Fruit fly (Drosophila melanogaster) whole organism, embryonic: ENCODE data around the gene Gss1.

ENCODE experiments used
- Abd-B ChIP-seq: fragments of 200-800 bp; sonication (Bioruptor generic); optimal IDR thresholded peaks from 2 replicates; lab custom pipeline; 2018; ENCODE audit warnings: missing biosample characterization, mild to moderate bottlenecking, missing genetic modification characterization, moderate library complexity
- Ada2b ChIP-seq: fragments of 200-800 bp; sonication (Bioruptor generic); IDR thresholded peaks from 2 replicates; pipeline ENCODE4 v1.3.6; 2022; ENCODE audit warnings: missing biosample characterization, missing genetic modification characterization
- Atf-2 ChIP-seq: fragments of 200-800 bp; sonication (Bioruptor generic); optimal IDR thresholded peaks from 2 replicates; lab custom pipeline; 2016; ENCODE audit warnings: missing biosample characterization, missing genetic modification characterization
- B-H2 ChIP-seq: fragments of 200-800 bp; sonication (Bioruptor generic); optimal IDR thresholded peaks from 2 replicates; lab custom pipeline; 2018; ENCODE audit warnings: missing biosample characterization, mild to moderate bottlenecking, missing genetic modification characterization
- CG10267 ChIP-seq: fragments of 200-800 bp; sonication (Bioruptor generic); optimal IDR thresholded peaks from 2 replicates; lab custom pipeline; 2018; ENCODE audit warnings: missing biosample characterization, mild to moderate bottlenecking, missing genetic modification characterization, moderate library complexity
- CG11093 ChIP-seq: fragments of 200-800 bp; sonication (Bioruptor generic); IDR thresholded peaks from 3 replicates; pipeline ENCODE4 v1.3.6; 2022; ENCODE audit warnings: missing biosample characterization, missing genetic modification characterization
- CG11723 ChIP-seq: fragments of 200-800 bp; sonication (Bioruptor generic); optimal IDR thresholded peaks from 2 replicates; lab custom pipeline; 2017; ENCODE audit warnings: missing biosample characterization, mild to moderate bottlenecking, missing genetic modification characterization
- CG13287 ChIP-seq: fragments of 200-800 bp; sonication (Bioruptor generic); IDR thresholded peaks from 2 replicates; pipeline ENCODE4 v1.3.6; 2022; ENCODE audit warnings: missing biosample characterization, missing genetic modification characterization; ENCODE audit not compliant: partially characterized antibody
- CG14710 ChIP-seq: fragments of 200-800 bp; sonication (Bioruptor generic); optimal IDR thresholded peaks from 3 replicates; lab custom pipeline; 2019; ENCODE audit warnings: missing biosample characterization, mild to moderate bottlenecking, missing genetic modification characterization, moderate library complexity
- CG14965 ChIP-seq: fragments of 200-800 bp; sonication (Bioruptor generic); optimal IDR thresholded peaks from 2 replicates; lab custom pipeline; 2016; ENCODE audit warnings: missing biosample characterization, missing genetic modification characterization, borderline replicate concordance
- CG1603 ChIP-seq: fragments of 200-800 bp; sonication (Bioruptor generic); optimal IDR thresholded peaks from 2 replicates; lab custom pipeline; 2019; ENCODE audit warnings: missing biosample characterization, mild to moderate bottlenecking, missing genetic modification characterization, moderate library complexity
- CG17912 ChIP-seq: fragments of 200-800 bp; sonication (Bioruptor generic); optimal IDR thresholded peaks from 2 replicates; lab custom pipeline; 2018; ENCODE audit warnings: missing biosample characterization, mild to moderate bottlenecking, missing genetic modification characterization
- CG32772 ChIP-seq: fragments of 200-800 bp; sonication (Bioruptor generic); IDR thresholded peaks from 2 replicates; pipeline ENCODE4 v1.3.6; 2022; ENCODE audit warnings: missing biosample characterization, missing genetic modification characterization
- CG34224 ChIP-seq: fragments of 200-800 bp; sonication (Bioruptor generic); IDR thresholded peaks from 3 replicates; pipeline ENCODE4 v1.3.6; 2022; ENCODE audit warnings: missing biosample characterization, missing genetic modification characterization; ENCODE audit not compliant: partially characterized antibody
- CG3838 ChIP-seq: fragments of 200-800 bp; sonication (Bioruptor generic); optimal IDR thresholded peaks from 3 replicates; lab custom pipeline; 2016; ENCODE audit warnings: missing biosample characterization, missing genetic modification characterization
- CG5245 ChIP-seq: fragments of 200-800 bp; sonication (Bioruptor generic); optimal IDR thresholded peaks from 3 replicates; lab custom pipeline; 2016; ENCODE audit warnings: missing biosample characterization, missing genetic modification characterization
- CG7839 ChIP-seq: fragments of 200-800 bp; sonication (Bioruptor generic); optimal IDR thresholded peaks from 3 replicates; lab custom pipeline; 2018; ENCODE audit warnings: missing biosample characterization, mild to moderate bottlenecking, missing genetic modification characterization, moderate library complexity
- CG7963 ChIP-seq: fragments of 200-800 bp; sonication (Bioruptor generic); IDR thresholded peaks from 3 replicates; pipeline ENCODE4 v1.3.6; 2022; ENCODE audit warnings: missing biosample characterization, missing genetic modification characterization; ENCODE audit not compliant: partially characterized antibody
- CG8281 ChIP-seq: fragments of 200-800 bp; sonication (Bioruptor generic); optimal IDR thresholded peaks from 2 replicates; lab custom pipeline; 2018; ENCODE audit warnings: missing biosample characterization, mild to moderate bottlenecking, missing genetic modification characterization, moderate library complexity
- CG8478 ChIP-seq: fragments of >200 bp; optimal IDR thresholded peaks from 2 replicates; lab custom pipeline; 2018
- CG9797 ChIP-seq: fragments of 200-800 bp; sonication (Bioruptor generic); optimal IDR thresholded peaks from 3 replicates; lab custom pipeline; 2018; ENCODE audit warnings: missing biosample characterization, mild to moderate bottlenecking, missing genetic modification characterization
- Dll ChIP-seq: fragments of 200-800 bp; sonication (Bioruptor generic); IDR thresholded peaks from 4 replicates; pipeline ENCODE4 v1.3.6; 2022; ENCODE audit warnings: missing biosample characterization, missing genetic modification characterization; ENCODE audit not compliant: partially characterized antibody
- Doc3 ChIP-seq: fragments of 200-800 bp; sonication (Bioruptor generic); IDR thresholded peaks from 3 replicates; pipeline ENCODE4 v1.3.6; 2022; ENCODE audit warnings: missing biosample characterization, missing genetic modification characterization; ENCODE audit not compliant: partially characterized antibody
- E2f2 ChIP-seq: fragments of 200-800 bp; sonication (Bioruptor generic); IDR thresholded peaks from 2 replicates; pipeline ENCODE4 v1.3.6; 2022; ENCODE audit warnings: missing biosample characterization, missing genetic modification characterization
- Gug ChIP-seq: fragments of 200-800 bp; sonication (Bioruptor generic); IDR thresholded peaks from 4 replicates; pipeline ENCODE4 v1.3.6; 2022; ENCODE audit warnings: missing biosample characterization, missing genetic modification characterization
- H15 ChIP-seq: fragments of 200-800 bp; sonication (Bioruptor generic); IDR thresholded peaks from 3 replicates; pipeline ENCODE4 v1.3.6; 2022; ENCODE audit warnings: missing biosample characterization, missing genetic modification characterization
- Kr ChIP-seq: fragments of 200-800 bp; sonication (Bioruptor generic); optimal IDR thresholded peaks from 2 replicates; lab custom pipeline; 2017; ENCODE audit warnings: missing biosample characterization, mild to moderate bottlenecking, missing genetic modification characterization
- MTF-1 ChIP-seq: fragments of 200-800 bp; sonication (Bioruptor generic); optimal IDR thresholded peaks from 2 replicates; lab custom pipeline; 2018; ENCODE audit warnings: missing biosample characterization, mild to moderate bottlenecking, missing genetic modification characterization, borderline replicate concordance
- Oaz ChIP-seq: fragments of 200-800 bp; sonication (Bioruptor generic); IDR thresholded peaks from 2 replicates; pipeline ENCODE4 v1.3.6; 2022; ENCODE audit warnings: missing biosample characterization, missing genetic modification characterization
- Ravus ChIP-seq: fragments of 200-800 bp; sonication (Bioruptor generic); IDR thresholded peaks from 2 replicates; pipeline ENCODE4 v1.3.6; 2022; ENCODE audit warnings: missing biosample characterization, missing genetic modification characterization
- ato ChIP-seq: fragments of 200-800 bp; sonication (Bioruptor generic); IDR thresholded peaks from 2 replicates; pipeline ENCODE4 v1.3.6; 2022; ENCODE audit warnings: missing biosample characterization, missing genetic modification characterization; ENCODE audit not compliant: partially characterized antibody
- grn ChIP-seq: fragments of 200-800 bp; sonication (Bioruptor generic); optimal IDR thresholded peaks from 3 replicates; lab custom pipeline; 2017; ENCODE audit warnings: missing biosample characterization, missing genetic modification characterization
- hbn ChIP-seq: fragments of 200-800 bp; sonication (Bioruptor generic); IDR thresholded peaks from 2 replicates; pipeline ENCODE4 v1.3.6; 2022; ENCODE audit warnings: missing biosample characterization, missing genetic modification characterization; ENCODE audit not compliant: partially characterized antibody
- kni ChIP-seq: fragments of 200-800 bp; sonication (Bioruptor generic); optimal IDR thresholded peaks from 3 replicates; lab custom pipeline; 2017; ENCODE audit warnings: mild to moderate bottlenecking, missing biosample characterization, missing genetic modification reagents, missing genetic modification characterization
- oc ChIP-seq: fragments of 200-800 bp; sonication (Bioruptor generic); optimal IDR thresholded peaks from 2 replicates; lab custom pipeline; 2018; ENCODE audit warnings: missing biosample characterization, mild to moderate bottlenecking, missing genetic modification characterization, moderate library complexity
- org-1 ChIP-seq: fragments of 200-800 bp; sonication (Bioruptor generic); optimal IDR thresholded peaks from 2 replicates; lab custom pipeline; 2017; ENCODE audit warnings: missing biosample characterization, missing genetic modification characterization
- otp ChIP-seq: fragments of 200-800 bp; sonication (Bioruptor generic); IDR thresholded peaks from 3 replicates; pipeline ENCODE4, ENCODE4 v1.3.6; 2022; ENCODE audit warnings: missing biosample characterization, missing genetic modification characterization
- phol ChIP-seq: fragments of 200-800 bp; sonication (Bioruptor generic); optimal IDR thresholded peaks from 3 replicates; lab custom pipeline; 2018; ENCODE audit warnings: missing biosample characterization, mild to moderate bottlenecking, missing genetic modification characterization, moderate library complexity
- pnt ChIP-seq: fragments of 200-800 bp; sonication (Bioruptor generic); optimal IDR thresholded peaks from 3 replicates; lab custom pipeline; 2016; ENCODE audit warnings: missing biosample characterization, missing genetic modification characterization
- pros ChIP-seq: fragments of 200-800 bp; sonication (Bioruptor generic); optimal IDR thresholded peaks from 3 replicates; lab custom pipeline; 2019; ENCODE audit warnings: missing biosample characterization, mild to moderate bottlenecking, missing genetic modification characterization, moderate library complexity
- ro ChIP-seq: fragments of 200-800 bp; sonication (Bioruptor generic); IDR thresholded peaks from 2 replicates; pipeline ENCODE4 v1.3.6; 2022; ENCODE audit warnings: missing biosample characterization, missing genetic modification characterization
- sc ChIP-seq, 3 experiments: fragments of >200 bp in 2 of 3; fragments of 200-800 bp in 1 of 3; sonication (Bioruptor generic) in 1 of 3; optimal IDR thresholded peaks; 2 replicates in 2 of 3; 3 replicates in 1 of 3; lab custom pipeline; 2017; ENCODE audit warnings: mild to moderate bottlenecking in 1 of 3, missing biosample characterization in 1 of 3, missing genetic modification characterization in 1 of 3, missing genetic modification reagents in 1 of 3
- schlank ChIP-seq: fragments of 200-800 bp; sonication (Bioruptor generic); optimal IDR thresholded peaks from 2 replicates; lab custom pipeline; 2018; ENCODE audit warnings: missing biosample characterization, mild to moderate bottlenecking, missing genetic modification characterization
- sd ChIP-seq: fragments of 200-800 bp; sonication (Bioruptor generic); optimal IDR thresholded peaks from 3 replicates; lab custom pipeline; 2018; ENCODE audit warnings: missing biosample characterization, mild to moderate bottlenecking, missing genetic modification characterization, moderate library complexity
- sisA ChIP-seq: fragments of 200-800 bp; sonication (Bioruptor generic); IDR thresholded peaks from 2 replicates; pipeline ENCODE4 v1.3.6; 2022; ENCODE audit warnings: missing biosample characterization, missing genetic modification characterization
- sqz ChIP-seq: fragments of 200-800 bp; sonication (Bioruptor generic); optimal IDR thresholded peaks from 3 replicates; lab custom pipeline; 2018; ENCODE audit warnings: missing biosample characterization, mild to moderate bottlenecking, missing genetic modification characterization
- tio ChIP-seq: fragments of 200-800 bp; sonication (Bioruptor generic); optimal IDR thresholded peaks from 2 replicates; lab custom pipeline; 2017; ENCODE audit warnings: missing biosample characterization, missing genetic modification characterization, inconsistent platforms
- trem ChIP-seq: fragments of 200-800 bp; optimal IDR thresholded peaks from 3 replicates; lab custom pipeline; 2019; ENCODE audit warnings: missing biosample characterization, mild to moderate bottlenecking, missing genetic modification characterization, moderate library complexity
- tup ChIP-seq: fragments of 200-800 bp; sonication (Bioruptor generic); optimal IDR thresholded peaks from 2 replicates; lab custom pipeline; 2016; ENCODE audit warnings: missing biosample characterization, mild to moderate bottlenecking, missing genetic modification characterization, moderate library complexity
- wor ChIP-seq: fragments of 200-800 bp; sonication (Bioruptor generic); IDR thresholded peaks from 2 replicates; pipeline ENCODE4 v1.3.6; 2022; ENCODE audit warnings: missing biosample characterization, missing genetic modification characterization
- zfh1 ChIP-seq: fragments of 200-800 bp; sonication (Bioruptor generic); IDR thresholded peaks from 3 replicates; pipeline ENCODE4 v1.3.6; 2022; ENCODE audit warnings: missing biosample characterization, missing genetic modification characterization

The Gss1 gene

DNA sequence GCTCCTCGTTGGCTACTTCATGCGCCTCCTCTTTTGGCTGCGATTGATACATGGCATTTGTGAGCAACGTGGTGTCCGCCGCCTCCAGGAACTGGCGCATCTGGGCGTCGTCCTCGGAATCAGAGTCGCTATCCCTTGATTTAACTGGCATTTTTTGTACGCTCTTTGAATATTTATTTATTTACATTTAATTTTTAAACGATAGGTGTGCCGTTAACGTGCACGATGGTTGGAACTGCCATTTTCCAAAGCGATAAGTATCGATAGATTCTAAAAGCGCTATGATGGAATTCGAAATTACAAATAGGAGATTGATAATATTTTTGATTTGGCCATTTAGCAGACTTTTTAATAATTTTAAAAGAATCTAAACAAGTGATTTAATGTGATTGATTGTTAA lies 36.9 kb upstream of the Gss1 start, which contains the start of gene CG32554 (continued):
- TF ChIP-seq sc (optimal IDR thresholded peaks at IDR 0.05; lab: Kevin White, UChicago) (no peak), sc (GFP tag; optimal IDR thresholded peaks at IDR 0.05; lab: Kevin White, UChicago) (no peak), tup (GFP tag; lab: Kevin White, UChicago) (no peak), Ravus (GFP tag; lab: Robert Waterston, UW) (no peak), Oaz (GFP tag; lab: Robert Waterston, UW) (no peak), org-1 (GFP tag; lab: Kevin White, UChicago) (no peak), CG14710 (tag; lab: Kevin White, UChicago) (peak; percentile 39), wor (GFP tag; lab: Robert Waterston, UW) (no peak), CG3838 (GFP tag; lab: Kevin White, UChicago) (no peak), CG13287 (GFP tag; lab: Robert Waterston, UW) (peak; percentile 96), CG7963 (GFP tag; lab: Robert Waterston, UW) (peak; percentile 84), schlank (no peak), CG7839 (tag; lab: Kevin White, UChicago) (no peak), hbn (GFP tag; lab: Robert Waterston, UW) (peak; percentile 92), Ada2b (no peak), tio (GFP tag; lab: Kevin White, UChicago) (no peak), Dll (GFP tag; lab: Robert Waterston, UW) (peak; percentile 93), sisA (GFP tag; lab: Robert Waterston, UW) (no peak), sd (tag; lab: Kevin White, UChicago) (no peak), grn (GFP tag; lab: Kevin White, UChicago) (no peak), CG34224 (GFP tag; lab: Robert Waterston, UW) (peak; percentile 93), CG5245 (GFP tag; lab: Kevin White, UChicago) (no peak), Abd-B (GFP tag; lab: Kevin White, UChicago) (no peak), B-H2 (GFP tag; lab: Kevin White, UChicago) (no peak), CG9797 (GFP tag; lab: Kevin White, UChicago) (no peak), H15 (GFP tag; lab: Robert Waterston, UW) (no peak), CG1603 (tag; lab: Kevin White, UChicago) (peak; percentile 24), ro (GFP tag; lab: Robert Waterston, UW) (no peak), CG11093 (GFP tag; lab: Robert Waterston, UW) (no peak), CG11723 (GFP tag; lab: Kevin White, UChicago) (no peak), zfh1 (no peak), Atf-2 (GFP tag; lab: Kevin White, UChicago) (no peak), kni (GFP tag; lab: Kevin White, UChicago) (no peak), ato (GFP tag; lab: Robert Waterston, UW) (peak; percentile 85), sqz (GFP tag; lab: Kevin White, UChicago) (no peak), CG8478 (lab: Kevin White, UChicago) (no peak), Doc3 (peak; percentile 90), E2f2 (GFP tag; lab: Robert Waterston, UW) (peak; percentile 85), pros (GFP tag; lab: Kevin White, UChicago) (no peak), pnt (GFP tag; lab: Kevin White, UChicago) (no peak), CG8281 (tag; lab: Kevin White, UChicago) (no peak), MTF-1 (GFP tag; lab: Kevin White, UChicago) (no peak), trem (peak; percentile 95), phol (tag; lab: Kevin White, UChicago) (peak; percentile 75), CG17912 (GFP tag; lab: Kevin White, UChicago) (no peak), otp (GFP tag; lab: Robert Waterston, UW) (no peak), CG32772 (no peak), CG10267 (tag; lab: Kevin White, UChicago) (peak; percentile 18), Kr (GFP tag; lab: Kevin White, UChicago) (no peak), Gug (no peak), oc (no peak), CG14965 (GFP tag; lab: Kevin White, UChicago) (no peak)
